Fruit fly (Drosophila melanogaster): ENCODE data around the gene CG11162.

The CG11162 gene

DNA sequence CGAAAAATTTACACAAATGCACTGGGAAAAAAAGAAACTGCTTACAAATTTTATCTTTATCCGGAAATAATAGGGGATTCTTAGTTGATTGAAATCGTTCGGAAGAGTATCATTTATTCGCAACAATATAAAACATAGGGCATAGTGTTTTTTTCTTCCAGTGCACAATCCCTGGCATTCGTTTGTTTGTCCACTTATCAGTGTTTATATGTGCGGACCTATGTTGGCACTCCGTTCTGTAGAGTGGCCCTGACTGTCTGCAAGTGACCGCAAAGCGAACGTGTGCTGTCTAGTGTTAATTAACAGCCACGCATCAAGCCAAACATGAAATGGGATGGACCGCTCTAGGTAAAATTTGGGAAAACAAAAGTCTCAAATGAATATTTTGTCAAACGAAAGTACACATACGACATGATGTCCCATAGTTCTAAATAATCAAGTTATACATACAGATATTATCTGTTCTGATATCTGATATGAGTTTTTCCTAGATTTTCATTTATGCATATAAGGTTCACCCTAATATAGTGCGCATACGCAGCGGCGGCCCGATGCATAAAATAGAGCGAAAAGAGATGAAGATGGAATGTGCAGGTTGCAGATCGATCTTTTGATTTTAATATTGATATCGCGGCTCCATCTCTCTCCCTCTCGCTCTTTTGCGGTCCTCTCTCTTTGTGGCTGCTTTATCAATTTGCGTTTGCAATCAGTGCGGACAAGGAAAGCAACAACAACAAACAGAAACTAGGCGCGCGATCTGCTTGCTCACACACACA, 35.4 kb upstream of the CG11162 start (continued):
- TF ChIP-seq tup (GFP tag; optimal IDR thresholded peaks at IDR 0.05) = peak; percentile 92
- TF ChIP-seq BtbVII (GFP tag; optimal IDR thresholded peaks at IDR 0.05) = peak; percentile 88
- TF ChIP-seq MESR4 (GFP tag; optimal IDR thresholded peaks at IDR 0.05) = peak; percentile 33
- peak; percentile 89 for TF ChIP-seq CG11247 (GFP tag; IDR thresholded peaks at IDR 0.05)
- TF ChIP-seq CG32772 (GFP tag; IDR thresholded peaks at IDR 0.05) = peak; percentile 89
- peak; percentile 71 for TF ChIP-seq CG6254 (GFP tag; optimal IDR thresholded peaks at IDR 0.05)
- TF ChIP-seq CG9797 (GFP tag; optimal IDR thresholded peaks at IDR 0.05) = peak; percentile 26
- no peak for TF ChIP-seq CG34224 (GFP tag; IDR thresholded peaks at IDR 0.05; ENCODE audit: partially characterized antibody)
- TF ChIP-seq CG4424 (GFP tag; optimal IDR thresholded peaks at IDR 0.05) = peak; percentile 93
- no peak for TF ChIP-seq Lpt (GFP tag; optimal IDR thresholded peaks at IDR 0.05)
- peak; percentile 84 for TF ChIP-seq odd (GFP tag; optimal IDR thresholded peaks at IDR 0.05)
- TF ChIP-seq Doc3 (GFP tag; IDR thresholded peaks at IDR 0.05; ENCODE audit: partially characterized antibody) = no peak
- peak; percentile 83 for TF ChIP-seq E2f2 (GFP tag; IDR thresholded peaks at IDR 0.05)
- peak; percentile 68 for TF ChIP-seq CG7987 (GFP tag; optimal IDR thresholded peaks at IDR 0.05)
- TF ChIP-seq CG7963 (GFP tag; IDR thresholded peaks at IDR 0.05; ENCODE audit: partially characterized antibody) = no peak
- TF ChIP-seq Kr (GFP tag; optimal IDR thresholded peaks at IDR 0.05) = no peak
- peak; percentile 95 for TF ChIP-seq Xbp1 (GFP tag; optimal IDR thresholded peaks at IDR 0.05)
- peak; percentile 92 for TF ChIP-seq bcd (GFP tag; optimal IDR thresholded peaks at IDR 0.05)
- peak; percentile 89 for TF ChIP-seq kay (GFP tag; optimal IDR thresholded peaks at IDR 0.05)
- no peak; the same call in 3 of the 4 replicates for TF ChIP-seq chinmo (GFP tag; IDR thresholded peaks at IDR 0.05; ENCODE audit: partially characterized antibody)
- peak; percentile 92 for TF ChIP-seq PHDP (tag; optimal IDR thresholded peaks at IDR 0.05)
- TF ChIP-seq cwo (GFP tag; optimal IDR thresholded peaks at IDR 0.05) = peak; percentile 86
- peak; percentile 94 for TF ChIP-seq CG10209 (GFP tag; optimal IDR thresholded peaks at IDR 0.05)
- 0 out of 2 replicates have a peak, but pooled peaks have one; percentile 43 for TF ChIP-seq ro (GFP tag; IDR thresholded peaks at IDR 0.05)
- peak; percentile 93 to 96 for TF ChIP-seq Pdp1 (GFP tag; optimal IDR thresholded peaks at IDR 0.05)
- no peak for TF ChIP-seq vnd (GFP tag; IDR thresholded peaks at IDR 0.05; ENCODE audit: partially characterized antibody)
- TF ChIP-seq CG11560 (tag; IDR thresholded peaks at IDR 0.05) = peak; percentile 85
- TF ChIP-seq CG2199 (GFP tag; IDR thresholded peaks at IDR 0.05) = peak; percentile 20; the same call in 1 of the 3 replicates
- TF ChIP-seq CG17359 (tag; optimal IDR thresholded peaks at IDR 0.05) = peak; percentile 93
- TF ChIP-seq Deaf1 (tag; optimal IDR thresholded peaks at IDR 0.05) = no peak
- TF ChIP-seq CG11398 (GFP tag; optimal IDR thresholded peaks at IDR 0.05) = peak; percentile 94
- TF ChIP-seq Neu2 (GFP tag; optimal IDR thresholded peaks at IDR 0.05; ENCODE audit: borderline replicate concordance) = peak; percentile 86
- TF ChIP-seq ara (GFP tag; IDR thresholded peaks at IDR 0.05) = peak; percentile 87
- TF ChIP-seq fd64A (GFP tag; optimal IDR thresholded peaks at IDR 0.05) = peak; percentile 76
- TF ChIP-seq Taf1 (GFP tag; IDR thresholded peaks at IDR 0.05) = peak; percentile 68; the same call in 1 of the 2 replicates
- peak; percentile 48 for TF ChIP-seq Nf-YB (GFP tag; optimal IDR thresholded peaks at IDR 0.05)
- peak; percentile 90 for TF ChIP-seq fd3F (GFP tag; optimal IDR thresholded peaks at IDR 0.05)
- no peak for TF ChIP-seq cad (GFP tag; optimal IDR thresholded peaks at IDR 0.05)
- peak; percentile 62 for TF ChIP-seq CG17186 (GFP tag; optimal IDR thresholded peaks at IDR 0.05)
- peak; percentile 35 for TF ChIP-seq CG3995 (GFP tag; optimal IDR thresholded peaks at IDR 0.05)
- peak; percentile 95 for TF ChIP-seq chn (GFP tag; optimal IDR thresholded peaks at IDR 0.05)
- peak; percentile 91 for TF ChIP-seq CG17385 (GFP tag; optimal IDR thresholded peaks at IDR 0.05)
- peak; percentile 91; the same call in 2 of the 3 replicates for TF ChIP-seq C15 (GFP tag; IDR thresholded peaks at IDR 0.05)
- peak; percentile 13 for TF ChIP-seq BEAF-32 (GFP tag; optimal IDR thresholded peaks at IDR 0.05)
- peak; percentile 85 for TF ChIP-seq CG6854 (GFP tag; optimal IDR thresholded peaks at IDR 0.05)
- peak; percentile 89 for TF ChIP-seq ranshi (GFP tag; IDR thresholded peaks at IDR 0.05)
- peak; percentile 88 for TF ChIP-seq seq (GFP tag; IDR thresholded peaks at IDR 0.05)
- TF ChIP-seq CG13123 (GFP tag; optimal IDR thresholded peaks at IDR 0.05) = peak; percentile 87
